Worm (Caenorhabditis elegans) whole organism, L3 larva: ENCODE measurements around the gene C14A11.2.

Experiments
- R02D3.7 ChIP-seq: fragments of 150-350 bp; optimal IDR thresholded peaks from 2 replicates; lab custom pipeline; 2014; ENCODE audit warnings: missing biosample characterization, missing genetic modification characterization
- ZK546.5 ChIP-seq: sonication (generic microtip); optimal IDR thresholded peaks from 2 replicates; lab custom pipeline; 2017; ENCODE audit warnings: missing biosample characterization, missing genetic modification characterization
- aly-2 ChIP-seq: fragments of 150-350 bp; optimal IDR thresholded peaks from 2 replicates; lab custom pipeline; 2014; ENCODE audit warnings: missing biosample characterization, missing genetic modification characterization
- ama-1 ChIP-seq: fragments of 150-350 bp; optimal IDR thresholded peaks from 2 replicates; lab custom pipeline; 2018
- ceh-16 ChIP-seq: sonication (generic microtip); optimal IDR thresholded peaks from 2 replicates; lab custom pipeline; 2017; ENCODE audit warnings: missing biosample characterization, missing genetic modification characterization
- ceh-28 ChIP-seq: fragments of 150-350 bp; optimal IDR thresholded peaks from 2 replicates; lab custom pipeline; 2014; ENCODE audit warnings: missing biosample characterization, missing genetic modification reagents, missing genetic modification characterization
- ceh-82 ChIP-seq: fragments of 150-350 bp; optimal IDR thresholded peaks from 2 replicates; lab custom pipeline; 2014; ENCODE audit warnings: missing biosample characterization, missing genetic modification characterization
- ceh-9 ChIP-seq: sonication (generic microtip); optimal IDR thresholded peaks from 2 replicates; lab custom pipeline; 2018; ENCODE audit warnings: missing biosample characterization, missing genetic modification characterization
- daf-12 ChIP-seq: fragments of 150-350 bp; optimal IDR thresholded peaks from 2 replicates; lab custom pipeline; 2014; ENCODE audit warnings: missing biosample characterization, missing genetic modification reagents, missing genetic modification characterization
- egl-27 ChIP-seq: sonication (generic microtip); optimal IDR thresholded peaks from 4 replicates; lab custom pipeline; 2017; ENCODE audit warnings: missing biosample characterization, missing genetic modification reagents, missing genetic modification characterization
- egl-5 ChIP-seq: fragments of 150-350 bp; optimal IDR thresholded peaks from 2 replicates; lab custom pipeline; 2017; ENCODE audit warnings: missing biosample characterization, missing genetic modification reagents, missing genetic modification characterization, inconsistent platforms
- elt-1 ChIP-seq: fragments of 150-350 bp; optimal IDR thresholded peaks from 2 replicates; lab custom pipeline; 2014; ENCODE audit warnings: missing biosample characterization, missing genetic modification characterization
- elt-2 ChIP-seq: sonication (generic microtip); optimal IDR thresholded peaks from 2 replicates; lab custom pipeline; 2016; ENCODE audit warnings: missing genetic modification reagents, mild to moderate bottlenecking, missing genetic modification characterization, missing compliant biosample characterization
- elt-3 ChIP-seq, 3 experiments: fragments of 150-350 bp in 1 of 3; sonication (generic microtip) in 2 of 3; optimal IDR thresholded peaks; 2 replicates in 2 of 3; 4 replicates in 1 of 3; lab custom pipeline; 2014 to 2017; ENCODE audit warnings: missing biosample characterization in 3 of 3, missing genetic modification characterization in 3 of 3
- eor-1 ChIP-seq, 2 experiments: fragments of 150-350 bp; optimal IDR thresholded peaks; 2 replicates each; lab custom pipeline; 2014 to 2018; ENCODE audit warnings: missing biosample characterization in 2 of 2, missing genetic modification characterization in 2 of 2
- fkh-10 ChIP-seq: sonication (generic microtip); optimal IDR thresholded peaks from 2 replicates; lab custom pipeline; 2017; ENCODE audit warnings: missing biosample characterization, missing genetic modification reagents, missing genetic modification characterization
- fkh-2 ChIP-seq: fragments of 150-350 bp; optimal IDR thresholded peaks from 2 replicates; lab custom pipeline; 2014; ENCODE audit warnings: missing biosample characterization, missing genetic modification reagents, missing genetic modification characterization
- fos-1 ChIP-seq: fragments of 150-350 bp; optimal IDR thresholded peaks from 2 replicates; lab custom pipeline; 2014; ENCODE audit warnings: missing biosample characterization, missing genetic modification characterization
- hmg-11 ChIP-seq: sonication (generic microtip); optimal IDR thresholded peaks from 2 replicates; lab custom pipeline; 2016; ENCODE audit warnings: missing genetic modification characterization, missing compliant biosample characterization
- jun-1 ChIP-seq: fragments of 150-350 bp; optimal IDR thresholded peaks from 2 replicates; lab custom pipeline; 2014; ENCODE audit warnings: missing biosample characterization, missing genetic modification reagents, missing genetic modification characterization
- lin-15B ChIP-seq: fragments of 150-350 bp; optimal IDR thresholded peaks from 2 replicates; lab custom pipeline; 2014; ENCODE audit warnings: missing biosample characterization, missing genetic modification characterization
- lin-39 ChIP-seq: fragments of 150-350 bp; optimal IDR thresholded peaks from 2 replicates; lab custom pipeline; 2018; ENCODE audit warnings: missing biosample characterization, missing genetic modification reagents, missing genetic modification characterization
- lsy-12 ChIP-seq: sonication (generic microtip); optimal IDR thresholded peaks from 2 replicates; lab custom pipeline; 2016; ENCODE audit warnings: mild to moderate bottlenecking, missing genetic modification characterization, missing compliant biosample characterization
- mdl-1 ChIP-seq: fragments of 150-350 bp; optimal IDR thresholded peaks from 2 replicates; lab custom pipeline; 2014; ENCODE audit warnings: missing biosample characterization, missing genetic modification characterization
- mml-1 ChIP-seq: fragments of 150-350 bp; sonication (generic microtip); optimal IDR thresholded peaks from 3 replicates; lab custom pipeline; 2014; ENCODE audit warnings: missing biosample characterization, missing genetic modification characterization
- nfya-1 ChIP-seq: sonication (generic microtip); optimal IDR thresholded peaks from 2 replicates; lab custom pipeline; 2017; ENCODE audit warnings: missing genetic modification characterization, mild to moderate bottlenecking, missing compliant biosample characterization, antibody characterized with exemption, moderate library complexity; ENCODE audit not compliant: insufficient read depth
- nhr-11 ChIP-seq: fragments of 150-350 bp; optimal IDR thresholded peaks from 2 replicates; lab custom pipeline; 2014; ENCODE audit warnings: missing biosample characterization, missing genetic modification characterization
- nhr-12 ChIP-seq: fragments of 150-350 bp; optimal IDR thresholded peaks from 2 replicates; lab custom pipeline; 2014; ENCODE audit warnings: missing biosample characterization, missing genetic modification characterization
- nhr-23 ChIP-seq: fragments of 150-350 bp; optimal IDR thresholded peaks from 2 replicates; lab custom pipeline; 2014; ENCODE audit warnings: missing biosample characterization, missing genetic modification reagents, missing genetic modification characterization
- nhr-237 ChIP-seq: fragments of 150-350 bp; optimal IDR thresholded peaks from 2 replicates; lab custom pipeline; 2014; ENCODE audit warnings: missing biosample characterization, missing genetic modification characterization
- nhr-25 ChIP-seq: sonication (generic microtip); optimal IDR thresholded peaks from 2 replicates; lab custom pipeline; 2017; ENCODE audit warnings: missing biosample characterization, missing genetic modification characterization
- nhr-28 ChIP-seq: fragments of 150-350 bp; optimal IDR thresholded peaks from 2 replicates; lab custom pipeline; 2014; ENCODE audit warnings: missing biosample characterization, missing genetic modification characterization
- nhr-43 ChIP-seq: sonication (generic microtip); optimal IDR thresholded peaks from 2 replicates; lab custom pipeline; 2016; ENCODE audit warnings: mild to moderate bottlenecking, missing genetic modification characterization, missing compliant biosample characterization; ENCODE audit not compliant: poor library complexity, severe bottlenecking
- nhr-67 ChIP-seq: fragments of 150-350 bp; optimal IDR thresholded peaks from 2 replicates; lab custom pipeline; 2014; ENCODE audit warnings: missing biosample characterization, missing genetic modification characterization
- nhr-76 ChIP-seq: fragments of 150-350 bp; sonication (generic microtip); optimal IDR thresholded peaks from 5 replicates; lab custom pipeline; 2014; ENCODE audit warnings: missing biosample characterization, missing genetic modification characterization
- nhr-77 ChIP-seq: fragments of 150-350 bp; optimal IDR thresholded peaks from 2 replicates; lab custom pipeline; 2014; ENCODE audit warnings: missing biosample characterization, missing genetic modification characterization
- pha-4 ChIP-seq: fragments of 150-350 bp; optimal IDR thresholded peaks from 2 replicates; lab custom pipeline; 2014; ENCODE audit warnings: missing biosample characterization, missing genetic modification reagents, missing genetic modification characterization
- pqm-1 ChIP-seq: fragments of 150-350 bp; optimal IDR thresholded peaks from 2 replicates; lab custom pipeline; 2017; ENCODE audit warnings: missing biosample characterization, missing genetic modification characterization, inconsistent platforms
- sea-2 ChIP-seq: fragments of 150-350 bp; sonication (generic microtip); optimal IDR thresholded peaks from 4 replicates; lab custom pipeline; 2014; ENCODE audit warnings: missing biosample characterization, missing genetic modification reagents, missing genetic modification characterization
- skn-1 ChIP-seq: fragments of 150-350 bp; optimal IDR thresholded peaks from 2 replicates; lab custom pipeline; 2014; ENCODE audit warnings: missing biosample characterization, missing genetic modification characterization
- snpc-4 ChIP-seq: fragments of 150-350 bp; optimal IDR thresholded peaks from 2 replicates; lab custom pipeline; 2014; ENCODE audit warnings: missing biosample characterization, missing genetic modification characterization
- tbx-2 ChIP-seq: sonication (generic microtip); optimal IDR thresholded peaks from 2 replicates; lab custom pipeline; 2016; ENCODE audit warnings: mild to moderate bottlenecking, missing genetic modification characterization, missing compliant biosample characterization
- unc-39 ChIP-seq: sonication (generic microtip); optimal IDR thresholded peaks from 4 replicates; lab custom pipeline; 2017; ENCODE audit warnings: missing biosample characterization, missing genetic modification characterization
- unc-62 ChIP-seq: fragments of 150-350 bp; sonication (generic microtip); optimal IDR thresholded peaks from 4 replicates; lab custom pipeline; 2014; ENCODE audit warnings: missing biosample characterization, missing genetic modification reagents, missing genetic modification characterization
- zag-1 ChIP-seq: fragments of 150-350 bp; optimal IDR thresholded peaks from 2 replicates; lab custom pipeline; 2014; ENCODE audit warnings: missing biosample characterization, missing genetic modification characterization
- ztf-11 ChIP-seq: fragments of 150-350 bp; optimal IDR thresholded peaks from 2 replicates; lab custom pipeline; 2014; ENCODE audit warnings: missing biosample characterization, missing genetic modification characterization
- ztf-4 ChIP-seq: fragments of 150-350 bp; optimal IDR thresholded peaks from 2 replicates; lab custom pipeline; 2014; ENCODE audit warnings: missing biosample characterization, missing genetic modification characterization

The C14A11.2 gene

DNA sequence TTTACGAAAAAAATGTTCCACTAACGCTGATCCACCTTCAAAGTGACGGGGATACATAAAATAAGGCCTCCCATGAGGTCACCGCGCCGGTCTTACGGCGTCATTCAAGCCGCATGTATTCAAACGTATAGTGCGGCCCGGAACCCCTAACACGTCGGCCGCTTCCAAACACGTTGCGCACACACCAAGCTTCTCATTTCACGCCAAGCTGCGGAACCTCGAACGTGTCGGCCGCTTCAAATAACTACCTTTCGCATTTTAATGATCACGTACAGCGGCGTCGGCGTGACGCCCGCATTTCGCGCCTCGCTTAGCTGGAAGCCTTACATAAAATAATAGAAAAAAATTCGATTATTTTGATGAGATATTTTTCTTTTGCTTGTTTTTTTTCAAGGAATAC, 40.6 kb downstream of the C14A11.2 start:
- TF ChIP-seq snpc-4 (tag; lab: Kevin White, UChicago) (peak; percentile 86), nhr-25 (tag; lab: Kevin White, UChicago) (peak; percentile 2), skn-1 (tag; lab: Kevin White, UChicago) (no peak)

DNA sequence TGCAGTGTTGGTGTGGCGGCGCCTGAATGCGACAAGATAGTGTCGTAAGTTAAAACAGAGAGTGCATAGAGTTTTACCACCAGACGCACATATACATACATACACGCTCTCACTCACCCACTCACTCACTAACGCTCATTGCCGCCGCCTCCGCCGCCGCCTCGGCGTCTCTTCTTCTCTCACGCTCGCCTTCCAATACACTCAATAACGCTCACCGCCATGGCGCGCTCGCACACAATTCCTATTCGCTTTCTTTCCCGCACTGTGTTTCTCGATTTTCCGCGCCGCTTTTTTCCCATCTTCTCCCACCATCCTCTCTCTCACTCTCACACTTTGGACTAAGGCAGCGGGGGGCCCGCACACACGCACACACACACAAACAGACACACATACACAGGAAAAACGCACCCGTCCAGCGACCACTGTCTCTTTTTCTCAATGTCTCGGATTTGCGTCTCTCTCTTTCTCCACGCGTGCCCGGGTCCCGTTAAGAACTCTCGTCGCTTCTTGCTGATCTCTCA, 49.5 kb downstream of the C14A11.2 start, which contains the start of gene kin-29:
Gene kin-29 (minus strand): TSS at position 51 of the 521 bp plus-strand sequence.
- TF ChIP-seq ama-1 (lab: Kevin White, UChicago): no peak
- no peak for TF ChIP-seq nhr-67 (tag; lab: Kevin White, UChicago)
- TF ChIP-seq nhr-11: peak; percentile 70
- TF ChIP-seq nhr-77 (tag; lab: Kevin White, UChicago): no peak
- no peak for TF ChIP-seq ZK546.5 (tag; lab: Kevin White, UChicago)
- peak; percentile 56 for TF ChIP-seq nhr-23
- TF ChIP-seq egl-5 (tag; lab: Kevin White, UChicago): peak; percentile 20
- TF ChIP-seq daf-12: no peak
- TF ChIP-seq nhr-76 (tag; lab: Kevin White, UChicago): no peak
- TF ChIP-seq elt-1 (tag; lab: Kevin White, UChicago): peak; percentile 69
- TF ChIP-seq mml-1: no peak
- TF ChIP-seq ztf-4 (tag; lab: Kevin White, UChicago): peak; percentile 28
- TF ChIP-seq nfya-1 (tag; lab: Kevin White, UChicago): peak; percentile 90
- peak; percentile 68 for TF ChIP-seq fos-1
- TF ChIP-seq ztf-11 (tag; lab: Kevin White, UChicago): no peak
- peak; percentile 18 for TF ChIP-seq zag-1 (tag; lab: Kevin White, UChicago)
- TF ChIP-seq ceh-9 (tag; lab: Kevin White, UChicago): no peak
- no peak for TF ChIP-seq eor-1 (tag; optimal IDR thresholded peaks at IDR 0.05; lab: Kevin White, UChicago)
- peak; percentile 41 for TF ChIP-seq nhr-43 (tag; lab: Kevin White, UChicago)
- peak; percentile 50 for TF ChIP-seq snpc-4 (tag; lab: Kevin White, UChicago)
- TF ChIP-seq skn-1 (tag; lab: Kevin White, UChicago): no peak
- TF ChIP-seq aly-2 (tag; lab: Kevin White, UChicago): no peak
- TF ChIP-seq lin-15B (tag; lab: Kevin White, UChicago): peak; percentile 45
- no peak for TF ChIP-seq elt-3 (tag; optimal IDR thresholded peaks at IDR 0.05; lab: Kevin White, UChicago)
- TF ChIP-seq lin-39 (tag; lab: Kevin White, UChicago): peak; percentile 77
- TF ChIP-seq fkh-10 (GFP tag; lab: Kevin White, UChicago): peak; percentile 65
- peak; percentile 92 for TF ChIP-seq jun-1 (tag; lab: Kevin White, UChicago)
- TF ChIP-seq pqm-1 (tag; lab: Kevin White, UChicago): no peak
- peak; percentile 88 for TF ChIP-seq egl-27 (tag; lab: Kevin White, UChicago)
- TF ChIP-seq sea-2 (GFP tag; lab: Kevin White, UChicago): no peak
- peak; percentile 83 for TF ChIP-seq elt-2 (tag; lab: Kevin White, UChicago)
- no peak for TF ChIP-seq nhr-237 (tag; lab: Kevin White, UChicago)
- no peak for TF ChIP-seq nhr-12 (tag; lab: Kevin White, UChicago)
- peak; percentile 99 for TF ChIP-seq hmg-11 (tag; lab: Kevin White, UChicago)
- no peak for TF ChIP-seq ceh-16 (tag; lab: Kevin White, UChicago)
- no peak for TF ChIP-seq ceh-82 (tag; lab: Kevin White, UChicago)
- no peak for TF ChIP-seq unc-39 (tag; lab: Kevin White, UChicago)
- peak; percentile 37 for TF ChIP-seq mdl-1 (tag; lab: Kevin White, UChicago)
- no peak for TF ChIP-seq nhr-28 (tag; lab: Kevin White, UChicago)
- peak; percentile 81 for TF ChIP-seq lsy-12 (tag; lab: Kevin White, UChicago)
- peak; percentile 61 for TF ChIP-seq unc-62 (GFP tag; lab: Kevin White, UChicago)
- no peak for TF ChIP-seq fkh-2
- peak; percentile 71 for TF ChIP-seq ceh-28
- peak; percentile 80 for TF ChIP-seq nhr-25 (tag; lab: Kevin White, UChicago)
- peak; percentile 31 for TF ChIP-seq R02D3.7 (tag; lab: Kevin White, UChicago)
- peak; percentile 60 for TF ChIP-seq pha-4
- TF ChIP-seq tbx-2: peak; percentile 83
